Fruit fly (Drosophila melanogaster): ENCODE results near the gene CG13930.
A peak's percentile ranks its signal among the peaks of the same experiment; 100 is the strongest.

DNA sequence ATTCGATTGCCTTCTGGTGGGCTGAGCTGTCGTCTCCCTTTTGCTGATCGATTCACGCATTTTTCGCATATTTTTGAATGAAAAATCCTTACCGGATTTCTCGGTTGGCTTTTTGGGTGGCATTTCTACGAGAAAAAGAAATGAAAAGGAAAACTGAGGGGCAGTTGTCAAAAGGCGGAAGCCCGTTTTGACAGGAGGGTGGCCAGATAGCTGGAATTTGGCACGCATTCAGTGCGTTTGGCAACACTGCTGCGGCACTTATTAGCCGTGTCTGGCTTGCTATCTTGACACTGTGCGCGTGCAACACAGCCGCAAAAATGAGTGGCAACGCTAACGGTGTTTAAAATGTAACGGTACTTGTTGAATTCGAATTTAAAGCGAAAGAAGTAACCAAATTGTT, 4.0 kb downstream of the CG13930 start, which contains the start of gene RpL23A:
- TF ChIP-seq CG15710 (tag; optimal IDR thresholded peaks at IDR 0.05), result peak; percentile 63
- peak; percentile 46; the same call in 1 of the 2 replicates for TF ChIP-seq CG12605 (GFP tag; IDR thresholded peaks at IDR 0.05)
- peak; percentile 92 for TF ChIP-seq CG4496 (GFP tag; IDR thresholded peaks at IDR 0.05)
- peak; percentile 47 for TF ChIP-seq CG17806 (tag; optimal IDR thresholded peaks at IDR 0.05)
- peak; percentile 81 for TF ChIP-seq rn (GFP tag; IDR thresholded peaks at IDR 0.05)
- no peak for TF ChIP-seq EcR (GFP tag; optimal IDR thresholded peaks at IDR 0.05)
- peak; percentile 92 for TF ChIP-seq Snoo (tag; optimal IDR thresholded peaks at IDR 0.05)
- peak; percentile 61 for TF ChIP-seq CG8159 (tag; optimal IDR thresholded peaks at IDR 0.05)
- peak; percentile 29 for TF ChIP-seq gl (tag; optimal IDR thresholded peaks at IDR 0.05)
- TF ChIP-seq D1 (tag; optimal IDR thresholded peaks at IDR 0.05), result no peak
- TF ChIP-seq CG13204 (GFP tag; optimal IDR thresholded peaks at IDR 0.05), result peak; percentile 40
- peak; percentile 85 for TF ChIP-seq fd96Ca (GFP tag; IDR thresholded peaks at IDR 0.05)
- peak; percentile 68 for TF ChIP-seq CG32121 (GFP tag; IDR thresholded peaks at IDR 0.05)
- no peak for TF ChIP-seq Pif1B (GFP tag; optimal IDR thresholded peaks at IDR 0.05)
